Fruit fly (Drosophila melanogaster) whole organism, embryonic: ENCODE results near the gene CG33947.

Experiments used
- Ada2b ChIP-seq: fragments of 200-800 bp; sonication (Bioruptor generic); IDR thresholded peaks from 2 replicates; pipeline ENCODE4 v1.3.6; 2022; ENCODE audit warnings: missing biosample characterization, missing genetic modification characterization
- Asciz ChIP-seq: fragments of 200-800 bp; sonication (Bioruptor generic); optimal IDR thresholded peaks from 2 replicates; lab custom pipeline; 2017; ENCODE audit warnings: missing biosample characterization, mild to moderate bottlenecking, missing genetic modification characterization, missing genetic modification reagents
- Atf6 ChIP-seq: fragments of 200-800 bp; sonication (Bioruptor generic); IDR thresholded peaks from 2 replicates; pipeline ENCODE4 v1.3.6; 2022; ENCODE audit warnings: missing biosample characterization, missing genetic modification characterization
- BEAF-32 ChIP-seq: fragments of 200-800 bp; sonication (Bioruptor generic); optimal IDR thresholded peaks from 3 replicates; lab custom pipeline; 2017; ENCODE audit warnings: missing biosample characterization, missing genetic modification characterization, mild to moderate bottlenecking, moderate library complexity, missing genetic modification reagents
- Bdp1 ChIP-seq: fragments of 200-800 bp; sonication (Bioruptor generic); optimal IDR thresholded peaks from 3 replicates; lab custom pipeline; 2016; ENCODE audit warnings: missing biosample characterization, missing genetic modification characterization
- Bgb ChIP-seq: fragments of 200-800 bp; sonication (Bioruptor generic); IDR thresholded peaks from 2 replicates; pipeline ENCODE4 v1.3.6; 2022; ENCODE audit warnings: missing biosample characterization, missing genetic modification characterization; ENCODE audit not compliant: partially characterized antibody
- C15 ChIP-seq: fragments of 200-800 bp; sonication (Bioruptor generic); IDR thresholded peaks from 3 replicates; pipeline ENCODE4 v1.3.6; 2022; ENCODE audit warnings: missing biosample characterization, missing genetic modification characterization
- CG13123 ChIP-seq: fragments of 200-800 bp; sonication (Bioruptor generic); optimal IDR thresholded peaks from 2 replicates; lab custom pipeline; 2016; ENCODE audit warnings: missing biosample characterization, missing genetic modification characterization
- CG13424 ChIP-seq: fragments of 200-800 bp; sonication (Bioruptor generic); optimal IDR thresholded peaks from 2 replicates; lab custom pipeline; 2019; ENCODE audit warnings: missing biosample characterization, mild to moderate bottlenecking, missing genetic modification characterization, moderate library complexity
- CG14014 ChIP-seq: fragments of 200-800 bp; sonication (Bioruptor generic); IDR thresholded peaks from 2 replicates; pipeline ENCODE4 v1.3.6; 2022; ENCODE audit warnings: missing biosample characterization, missing genetic modification characterization
- CG14710 ChIP-seq: fragments of 200-800 bp; sonication (Bioruptor generic); optimal IDR thresholded peaks from 3 replicates; lab custom pipeline; 2019; ENCODE audit warnings: missing biosample characterization, mild to moderate bottlenecking, missing genetic modification characterization, moderate library complexity
- CG18619 ChIP-seq: fragments of 200-800 bp; sonication (Bioruptor generic); optimal IDR thresholded peaks from 3 replicates; lab custom pipeline; 2017; ENCODE audit warnings: missing biosample characterization, mild to moderate bottlenecking, missing genetic modification characterization
- CG2678 ChIP-seq: fragments of 200-800 bp; sonication (Bioruptor generic); optimal IDR thresholded peaks from 3 replicates; lab custom pipeline; 2019; ENCODE audit warnings: missing biosample characterization, mild to moderate bottlenecking, missing genetic modification characterization, moderate library complexity
- CG2712 ChIP-seq: fragments of 200-800 bp; optimal IDR thresholded peaks from 3 replicates; lab custom pipeline; 2019; ENCODE audit warnings: missing biosample characterization, mild to moderate bottlenecking, missing genetic modification characterization, moderate library complexity
- CG31388 ChIP-seq: fragments of 200-800 bp; sonication (Bioruptor generic); optimal IDR thresholded peaks from 2 replicates; lab custom pipeline; 2016; ENCODE audit warnings: missing biosample characterization, missing genetic modification characterization
- CG4730 ChIP-seq: fragments of 200-800 bp; sonication (Bioruptor generic); IDR thresholded peaks from 2 replicates; pipeline ENCODE4 v1.3.6; 2022; ENCODE audit warnings: missing biosample characterization, missing genetic modification characterization
- CG5180 ChIP-seq: fragments of 200-800 bp; sonication (Bioruptor generic); optimal IDR thresholded peaks from 3 replicates; lab custom pipeline; 2017; ENCODE audit warnings: missing biosample characterization, missing genetic modification characterization, mild to moderate bottlenecking, moderate library complexity, missing genetic modification reagents
- CG6254 ChIP-seq: fragments of 200-800 bp; sonication (Bioruptor generic); optimal IDR thresholded peaks from 3 replicates; lab custom pipeline; 2017; ENCODE audit warnings: mild to moderate bottlenecking, missing biosample characterization, missing genetic modification reagents, missing genetic modification characterization
- CG6854 ChIP-seq: fragments of 200-800 bp; sonication (Bioruptor generic); optimal IDR thresholded peaks from 3 replicates; lab custom pipeline; 2017; ENCODE audit warnings: missing biosample characterization, mild to moderate bottlenecking, missing genetic modification characterization
- D19B ChIP-seq: fragments of 200-800 bp; sonication (Bioruptor generic); optimal IDR thresholded peaks from 2 replicates; lab custom pipeline; 2017; ENCODE audit warnings: missing biosample characterization, mild to moderate bottlenecking, missing genetic modification characterization
- Dll ChIP-seq: fragments of 200-800 bp; sonication (Bioruptor generic); IDR thresholded peaks from 4 replicates; pipeline ENCODE4 v1.3.6; 2022; ENCODE audit warnings: missing biosample characterization, missing genetic modification characterization; ENCODE audit not compliant: partially characterized antibody
- Gsc ChIP-seq: fragments of 200-800 bp; sonication (Bioruptor generic); IDR thresholded peaks from 2 replicates; pipeline ENCODE4 v1.3.6; 2022; ENCODE audit warnings: missing biosample characterization, missing genetic modification characterization
- Hmr ChIP-seq: fragments of 200-800 bp; sonication (Bioruptor generic); optimal IDR thresholded peaks from 3 replicates; lab custom pipeline; 2017; ENCODE audit warnings: mild to moderate bottlenecking, missing biosample characterization, missing genetic modification reagents, missing genetic modification characterization
- Opbp ChIP-seq: fragments of 200-800 bp; sonication (Bioruptor generic); IDR thresholded peaks from 3 replicates; pipeline ENCODE4 v1.3.6; 2022; ENCODE audit warnings: missing biosample characterization, missing genetic modification characterization; ENCODE audit not compliant: partially characterized antibody
- Scr ChIP-seq: fragments of 200-800 bp; sonication (Bioruptor generic); IDR thresholded peaks from 2 replicates; pipeline ENCODE4 v1.3.6; 2022; ENCODE audit warnings: missing biosample characterization, missing genetic modification characterization; ENCODE audit not compliant: partially characterized antibody
- Side ChIP-seq: fragments of 200-800 bp; sonication (Bioruptor generic); optimal IDR thresholded peaks from 2 replicates; lab custom pipeline; 2016; ENCODE audit warnings: missing biosample characterization, missing genetic modification characterization
- Spps ChIP-seq: fragments of 200-800 bp; sonication (Bioruptor generic); optimal IDR thresholded peaks from 2 replicates; lab custom pipeline; 2018; ENCODE audit warnings: missing biosample characterization, mild to moderate bottlenecking, missing genetic modification characterization
- az2 ChIP-seq: fragments of 200-800 bp; sonication (Bioruptor generic); optimal IDR thresholded peaks from 3 replicates; lab custom pipeline; 2016; ENCODE audit warnings: missing biosample characterization, missing genetic modification characterization
- bcd ChIP-seq: fragments of 200-800 bp; sonication (Bioruptor generic); optimal IDR thresholded peaks from 2 replicates; lab custom pipeline; 2017; ENCODE audit warnings: missing biosample characterization, mild to moderate bottlenecking, missing genetic modification characterization
- bigmax ChIP-seq: fragments of 200-800 bp; sonication (Bioruptor generic); optimal IDR thresholded peaks from 2 replicates; lab custom pipeline; 2018; ENCODE audit warnings: missing biosample characterization, mild to moderate bottlenecking, missing genetic modification characterization
- cato ChIP-seq: fragments of 200-800 bp; sonication (Bioruptor generic); optimal IDR thresholded peaks from 2 replicates; lab custom pipeline; 2016; ENCODE audit warnings: missing biosample characterization, missing genetic modification characterization, borderline replicate concordance
- crp ChIP-seq, 2 experiments: fragments of 200-800 bp; sonication (Bioruptor generic); optimal IDR thresholded peaks; 2 replicates in 1 of 2; 3 replicates in 1 of 2; lab custom pipeline; 2017; ENCODE audit warnings: missing biosample characterization in 2 of 2, missing genetic modification characterization in 2 of 2, mild to moderate bottlenecking in 1 of 2, moderate library complexity in 1 of 2
- da ChIP-seq: fragments of 200-800 bp; sonication (Bioruptor generic); optimal IDR thresholded peaks from 2 replicates; lab custom pipeline; 2016; ENCODE audit warnings: missing biosample characterization, missing genetic modification characterization
- disco-r ChIP-seq: fragments of 200-800 bp; sonication (Bioruptor generic); optimal IDR thresholded peaks from 2 replicates; lab custom pipeline; 2016; ENCODE audit warnings: missing biosample characterization, missing genetic modification characterization
- fd96Cb ChIP-seq: fragments of 200-800 bp; sonication (Bioruptor generic); optimal IDR thresholded peaks from 2 replicates; lab custom pipeline; 2018; ENCODE audit warnings: missing biosample characterization, mild to moderate bottlenecking, missing genetic modification characterization, moderate library complexity
- ftz-f1 ChIP-seq: fragments of 200-800 bp; sonication (Bioruptor generic); optimal IDR thresholded peaks from 2 replicates; lab custom pipeline; 2016; ENCODE audit warnings: missing biosample characterization, missing genetic modification characterization
- ind ChIP-seq: fragments of 200-800 bp; sonication (Bioruptor generic); optimal IDR thresholded peaks from 3 replicates; lab custom pipeline; 2016; ENCODE audit warnings: missing biosample characterization, missing genetic modification characterization
- insv ChIP-seq, 2 experiments: fragments of 200-800 bp; sonication (Bioruptor generic); optimal IDR thresholded peaks; 3 replicates each; lab custom pipeline; 2016 to 2018; ENCODE audit warnings: missing biosample characterization in 2 of 2, missing genetic modification characterization in 2 of 2
- lmd ChIP-seq: fragments of 200-800 bp; sonication (Bioruptor generic); IDR thresholded peaks from 2 replicates; pipeline ENCODE4 v1.3.6; 2022; ENCODE audit warnings: missing biosample characterization, missing genetic modification characterization
- nerfin-1 ChIP-seq: fragments of 200-800 bp; sonication (Bioruptor generic); optimal IDR thresholded peaks from 3 replicates; lab custom pipeline; 2019; ENCODE audit warnings: missing biosample characterization, mild to moderate bottlenecking, missing genetic modification characterization, moderate library complexity
- oc ChIP-seq: fragments of 200-800 bp; sonication (Bioruptor generic); optimal IDR thresholded peaks from 2 replicates; lab custom pipeline; 2018; ENCODE audit warnings: missing biosample characterization, mild to moderate bottlenecking, missing genetic modification characterization, moderate library complexity
- pho ChIP-seq: fragments of 200-800 bp; sonication (Bioruptor generic); optimal IDR thresholded peaks from 2 replicates; lab custom pipeline; 2016; ENCODE audit warnings: missing biosample characterization, missing genetic modification characterization
- pros ChIP-seq: fragments of 200-800 bp; sonication (Bioruptor generic); optimal IDR thresholded peaks from 3 replicates; lab custom pipeline; 2019; ENCODE audit warnings: missing biosample characterization, mild to moderate bottlenecking, missing genetic modification characterization, moderate library complexity
- sob ChIP-seq: fragments of 200-800 bp; sonication (Bioruptor generic); IDR thresholded peaks from 2 replicates; pipeline ENCODE4 v1.3.6; 2022; ENCODE audit warnings: missing biosample characterization, missing genetic modification characterization
- tgo ChIP-seq: fragments of 200-800 bp; sonication (Bioruptor generic); IDR thresholded peaks from 3 replicates; pipeline ENCODE4 v1.3.6; 2022; ENCODE audit warnings: missing biosample characterization, missing genetic modification characterization
- tup ChIP-seq: fragments of 200-800 bp; sonication (Bioruptor generic); optimal IDR thresholded peaks from 2 replicates; lab custom pipeline; 2016; ENCODE audit warnings: missing biosample characterization, mild to moderate bottlenecking, missing genetic modification characterization, moderate library complexity
- usp ChIP-seq: fragments of >200 bp; optimal IDR thresholded peaks from 2 replicates; lab custom pipeline; 2017; ENCODE audit warnings: missing biosample characterization, missing genetic modification characterization
- zfh2 ChIP-seq: fragments of 200-800 bp; sonication (Bioruptor generic); optimal IDR thresholded peaks from 2 replicates; lab custom pipeline; 2016; ENCODE audit warnings: missing biosample characterization, missing genetic modification characterization

The CG33947 gene

DNA sequence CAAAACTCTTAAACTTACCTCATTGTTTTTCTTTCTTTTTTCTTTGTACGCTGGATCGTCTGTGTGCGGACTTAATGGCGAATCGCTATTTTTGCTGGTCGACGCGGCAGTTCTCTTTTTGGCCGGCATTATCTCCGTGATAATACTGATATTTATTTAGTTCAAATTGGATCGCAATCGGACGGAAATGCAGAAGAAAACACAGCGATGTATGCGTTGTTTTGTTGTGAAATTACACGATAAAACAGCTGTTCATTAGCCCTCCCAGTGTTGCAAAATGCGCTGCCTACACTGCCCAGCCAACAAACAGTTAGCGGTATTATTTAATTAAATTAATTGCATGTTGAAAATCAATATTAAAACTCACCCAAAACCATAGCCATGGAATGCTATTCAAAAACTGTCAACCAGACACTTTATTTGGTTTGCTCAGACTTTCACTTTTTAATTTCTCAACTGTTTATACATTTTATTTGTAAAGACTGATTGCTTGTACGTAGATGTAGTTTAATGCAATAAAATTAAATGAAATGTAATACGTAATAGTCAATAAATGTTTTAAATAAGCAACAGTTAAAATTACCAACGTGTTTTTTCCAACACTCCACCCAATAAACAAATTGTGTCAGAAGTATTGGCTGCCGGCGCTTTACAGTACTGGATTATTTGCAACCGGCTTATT lies 1.8 kb downstream of the CG33947 start, which contains the start of the genes Irbp18 and APP-BP1 (continued):
- peak; percentile 82 for TF ChIP-seq CG31388 (GFP tag; lab: Kevin White, UChicago)
- TF ChIP-seq bcd, result peak; percentile 95
- peak; percentile 85 for TF ChIP-seq tgo (GFP tag; lab: Robert Waterston, UW)
- peak; percentile 93 for TF ChIP-seq da (GFP tag; lab: Kevin White, UChicago)
- peak; percentile 96 for TF ChIP-seq Hmr
- TF ChIP-seq lmd, result peak; percentile 86
- TF ChIP-seq crp (GFP tag; optimal IDR thresholded peaks at IDR 0.05; lab: Kevin White, UChicago), result peak; percentile 92 to 95
- TF ChIP-seq Scr (GFP tag; lab: Robert Waterston, UW), result no peak
- TF ChIP-seq Bgb (GFP tag; lab: Robert Waterston, UW), result 0 out of 2 replicates have a peak, but pooled peaks have one; percentile 11
- TF ChIP-seq Bdp1 (GFP tag; lab: Kevin White, UChicago), result peak; percentile 90
- TF ChIP-seq CG6254 (GFP tag; lab: Kevin White, UChicago), result peak; percentile 84
- peak; percentile 92 for TF ChIP-seq tup (GFP tag; lab: Kevin White, UChicago)
- TF ChIP-seq CG6854 (GFP tag; lab: Kevin White, UChicago), result peak; percentile 87
- TF ChIP-seq CG18619 (GFP tag; lab: Kevin White, UChicago), result peak; percentile 95
- TF ChIP-seq bigmax (GFP tag; lab: Kevin White, UChicago), result no peak
- TF ChIP-seq Side (GFP tag; lab: Kevin White, UChicago), result peak; percentile 92
- TF ChIP-seq Gsc, result peak; percentile 58; the same call in 1 of the 2 replicates
- peak; percentile 77; the same call in 2 of the 3 replicates for TF ChIP-seq C15 (GFP tag; lab: Robert Waterston, UW)
- TF ChIP-seq oc, result peak; percentile 76
- TF ChIP-seq CG13424 (tag; lab: Kevin White, UChicago), result peak; percentile 90
- peak; percentile 87 for TF ChIP-seq nerfin-1
- peak; percentile 87 for TF ChIP-seq Ada2b (GFP tag; lab: Robert Waterston, UW)
- TF ChIP-seq disco-r (GFP tag; lab: Kevin White, UChicago), result peak; percentile 93
- peak; percentile 83 for TF ChIP-seq CG14014 (GFP tag; lab: Robert Waterston, UW)
- peak; percentile 73 for TF ChIP-seq CG4730 (GFP tag; lab: Robert Waterston, UW)
- TF ChIP-seq Dll, result no peak
- peak; percentile 86 for TF ChIP-seq D19B (GFP tag; lab: Kevin White, UChicago)
- TF ChIP-seq zfh2 (GFP tag; lab: Kevin White, UChicago), result peak; percentile 96
- TF ChIP-seq Atf6 (GFP tag; lab: Robert Waterston, UW), result peak; percentile 89
- TF ChIP-seq Spps (tag; lab: Kevin White, UChicago), result peak; percentile 87
- peak; percentile 16 for TF ChIP-seq ftz-f1 (GFP tag; lab: Kevin White, UChicago)
- TF ChIP-seq pros, result no peak
- TF ChIP-seq BEAF-32 (GFP tag; lab: Kevin White, UChicago), result peak; percentile 46
- peak; percentile 96 for TF ChIP-seq az2 (GFP tag; lab: Kevin White, UChicago)
- TF ChIP-seq CG14710, result peak; percentile 94
- TF ChIP-seq sob (GFP tag; lab: Robert Waterston, UW), result peak; percentile 92
- TF ChIP-seq Asciz, result peak; percentile 89
- peak; percentile 95 for TF ChIP-seq ind (GFP tag; lab: Kevin White, UChicago)
- TF ChIP-seq CG13123 (GFP tag; lab: Kevin White, UChicago), result peak; percentile 84
- TF ChIP-seq insv (GFP tag; optimal IDR thresholded peaks at IDR 0.05; lab: Kevin White, UChicago), result peak in 1 of 2 experiments; percentile 74
- peak; percentile 82 for TF ChIP-seq CG5180 (GFP tag; lab: Kevin White, UChicago)
- peak; percentile 93 for TF ChIP-seq CG2712 (tag; lab: Kevin White, UChicago)
- no peak for TF ChIP-seq usp (GFP tag; lab: Kevin White, UChicago)
- TF ChIP-seq CG2678 (tag; lab: Kevin White, UChicago), result peak; percentile 95
- TF ChIP-seq fd96Cb (tag; lab: Kevin White, UChicago), result peak; percentile 89
- no peak for TF ChIP-seq Opbp (GFP tag; lab: Robert Waterston, UW)
- TF ChIP-seq pho, result peak; percentile 96
- peak; percentile 91 for TF ChIP-seq cato (GFP tag; lab: Kevin White, UChicago)
